Worm (Caenorhabditis elegans) whole organism, young adult: ENCODE measurements around the gene C34C12.9.
A peak's percentile ranks its signal among the peaks of the same experiment; 100 is the strongest.

Experiments
- F22D6.2 ChIP-seq: sonication (generic microtip); optimal IDR thresholded peaks from 2 replicates; lab custom pipeline; 2016; ENCODE audit warnings: mild to moderate bottlenecking, missing genetic modification characterization, missing compliant biosample characterization
- F55B11.4 ChIP-seq: sonication (generic microtip); optimal IDR thresholded peaks from 2 replicates; lab custom pipeline; 2016; ENCODE audit warnings: missing compliant biosample characterization, missing genetic modification characterization, borderline replicate concordance; ENCODE audit not compliant: insufficient read depth
- F57C9.4 ChIP-seq: sonication (generic microtip); optimal IDR thresholded peaks from 2 replicates; lab custom pipeline; 2017; ENCODE audit warnings: mild to moderate bottlenecking, missing genetic modification characterization, missing compliant biosample characterization
- T26A5.8 ChIP-seq: sonication (generic microtip); optimal IDR thresholded peaks from 2 replicates; lab custom pipeline; 2016; ENCODE audit warnings: missing genetic modification characterization, missing compliant biosample characterization
- Y53G8AR.9 ChIP-seq: fragments of 200-800 bp; sonication (Bioruptor generic); conservative IDR thresholded peaks from 2 replicates; pipeline ENCODE4 v1.3.6; 2022; ENCODE audit warnings: missing genetic modification reagents, missing genetic modification characterization, missing compliant biosample characterization
- Y56A3A.18 ChIP-seq: fragments of 200-800 bp; sonication (Bioruptor generic); IDR thresholded peaks from 2 replicates; pipeline ENCODE4 v1.3.6; 2022; ENCODE audit warnings: missing genetic modification reagents, missing genetic modification characterization, missing compliant biosample characterization
- Y95B8A.8 ChIP-seq: fragments of 200-800 bp; sonication (Bioruptor generic); IDR thresholded peaks from 2 replicates; pipeline ENCODE4 v1.3.6; 2022; ENCODE audit warnings: missing genetic modification reagents, missing genetic modification characterization, missing compliant biosample characterization
- akir-1 ChIP-seq: fragments of 200-800 bp; sonication (Bioruptor generic); optimal IDR thresholded peaks from 2 replicates; lab custom pipeline; 2018; ENCODE audit warnings: mild to moderate bottlenecking, missing genetic modification characterization, moderate library complexity, missing compliant biosample characterization
- ama-1 ChIP-seq, 3 experiments: fragments of 150-350 bp in 1 of 3; sonication (generic microtip) in 2 of 3; optimal IDR thresholded peaks; 2 replicates each; lab custom pipeline; 2014 to 2018; ENCODE audit warnings: missing biosample characterization in 2 of 3, missing genetic modification characterization in 2 of 3, missing genetic modification reagents in 2 of 3
- atf-7 ChIP-seq: sonication (generic microtip); optimal IDR thresholded peaks from 2 replicates; lab custom pipeline; 2017; ENCODE audit warnings: mild to moderate bottlenecking, missing genetic modification characterization, missing compliant biosample characterization
- athp-1 ChIP-seq: sonication (generic microtip); optimal IDR thresholded peaks from 2 replicates; lab custom pipeline; 2017; ENCODE audit warnings: mild to moderate bottlenecking, missing genetic modification characterization, missing compliant biosample characterization
- attf-3 ChIP-seq: fragments of 200-800 bp; sonication (Bioruptor generic); conservative IDR thresholded peaks from 2 replicates; pipeline ENCODE4 v1.3.6; 2022; ENCODE audit warnings: missing genetic modification reagents, missing genetic modification characterization, missing compliant biosample characterization
- attf-5 ChIP-seq: fragments of 200-800 bp; sonication (Bioruptor generic); optimal IDR thresholded peaks from 2 replicates; lab custom pipeline; 2018; ENCODE audit warnings: mild to moderate bottlenecking, missing genetic modification characterization, missing compliant biosample characterization
- attf-6 ChIP-seq: fragments of 200-800 bp; sonication (Bioruptor generic); IDR thresholded peaks from 2 replicates; pipeline ENCODE4 v1.3.6; 2022; ENCODE audit warnings: missing genetic modification reagents, missing genetic modification characterization, missing compliant biosample characterization
- bed-2 ChIP-seq: fragments of 200-800 bp; sonication (Bioruptor generic); IDR thresholded peaks from 2 replicates; pipeline ENCODE4 v1.3.6; 2022; ENCODE audit warnings: missing genetic modification reagents, missing genetic modification characterization, missing compliant biosample characterization
- ceh-27 ChIP-seq: fragments of 200-800 bp; sonication (Bioruptor generic); optimal IDR thresholded peaks from 2 replicates; lab custom pipeline; 2018; ENCODE audit warnings: mild to moderate bottlenecking, missing genetic modification characterization, moderate library complexity, missing compliant biosample characterization
- ceh-58 ChIP-seq: fragments of 200-800 bp; sonication (Bioruptor generic); IDR thresholded peaks from 2 replicates; pipeline ENCODE4 v1.3.6; 2022; ENCODE audit warnings: missing genetic modification characterization, missing compliant biosample characterization
- dox-1 ChIP-seq: fragments of 200-800 bp; sonication (Bioruptor generic); IDR thresholded peaks from 2 replicates; pipeline ENCODE4 v1.3.6; 2022; ENCODE audit warnings: missing genetic modification reagents, missing genetic modification characterization, missing compliant biosample characterization
- dpff-1 ChIP-seq: sonication (generic microtip); optimal IDR thresholded peaks from 2 replicates; lab custom pipeline; 2017; ENCODE audit warnings: mild to moderate bottlenecking, missing genetic modification characterization, missing compliant biosample characterization
- egrh-3 ChIP-seq: fragments of 200-800 bp; sonication (Bioruptor generic); IDR thresholded peaks from 2 replicates; pipeline ENCODE4 v1.3.6; 2022; ENCODE audit warnings: missing genetic modification reagents, missing genetic modification characterization, missing compliant biosample characterization
- gei-17 ChIP-seq: fragments of 200-800 bp; sonication (Bioruptor generic); optimal IDR thresholded peaks from 2 replicates; lab custom pipeline; 2018; ENCODE audit warnings: mild to moderate bottlenecking, missing genetic modification characterization, missing compliant biosample characterization
- hlh-12 ChIP-seq: sonication (generic microtip); optimal IDR thresholded peaks from 2 replicates; lab custom pipeline; 2016; ENCODE audit warnings: missing genetic modification characterization, missing compliant biosample characterization
- hlh-26 ChIP-seq: fragments of 200-800 bp; sonication (Bioruptor generic); conservative IDR thresholded peaks from 2 replicates; pipeline ENCODE4 v1.3.6; 2022; ENCODE audit warnings: missing genetic modification reagents, missing genetic modification characterization, missing compliant biosample characterization
- hmg-1.2 ChIP-seq: fragments of 200-800 bp; sonication (Bioruptor generic); IDR thresholded peaks from 2 replicates; pipeline ENCODE4 v1.3.6; 2022; ENCODE audit warnings: missing genetic modification reagents, missing genetic modification characterization, missing compliant biosample characterization
- hsf-1 ChIP-seq: fragments of 200-800 bp; sonication (Bioruptor generic); IDR thresholded peaks from 2 replicates; pipeline ENCODE4 v1.3.6; 2022; ENCODE audit warnings: missing genetic modification reagents, missing genetic modification characterization, missing compliant biosample characterization
- lin-35 ChIP-seq, 3 experiments: fragments of 150-350 bp in 2 of 3; sonication (generic microtip) in 1 of 3; optimal IDR thresholded peaks; 2 replicates each; lab custom pipeline; 2014 to 2018; ENCODE audit warnings: missing biosample characterization in 3 of 3, missing genetic modification characterization in 3 of 3, missing genetic modification reagents in 3 of 3
- lin-54 ChIP-seq: fragments of 200-800 bp; sonication (Bioruptor generic); optimal IDR thresholded peaks from 2 replicates; lab custom pipeline; 2018; ENCODE audit warnings: mild to moderate bottlenecking, missing genetic modification characterization, missing compliant biosample characterization
- lsl-1 ChIP-seq: fragments of 200-800 bp; sonication (Bioruptor generic); optimal IDR thresholded peaks from 2 replicates; lab custom pipeline; 2018; ENCODE audit warnings: mild to moderate bottlenecking, missing genetic modification characterization, moderate library complexity, missing compliant biosample characterization
- madf-8 ChIP-seq: fragments of 200-800 bp; sonication (Bioruptor generic); conservative IDR thresholded peaks from 2 replicates; pipeline ENCODE4 v1.3.6; 2022; ENCODE audit warnings: missing genetic modification reagents, missing genetic modification characterization, missing compliant biosample characterization
- mes-4 ChIP-seq: sonication (generic microtip); optimal IDR thresholded peaks from 2 replicates; lab custom pipeline; 2016; ENCODE audit warnings: missing genotype, missing genetic modification characterization, missing compliant biosample characterization
- nfya-2 ChIP-seq: fragments of 200-800 bp; sonication (Bioruptor generic); IDR thresholded peaks from 2 replicates; pipeline ENCODE4 v1.3.6; 2022; ENCODE audit warnings: missing genetic modification reagents, missing genetic modification characterization, missing compliant biosample characterization
- nhr-120 ChIP-seq: fragments of 200-800 bp; sonication (Bioruptor generic); IDR thresholded peaks from 2 replicates; pipeline ENCODE4 v1.3.6; 2022; ENCODE audit warnings: missing genetic modification characterization, missing compliant biosample characterization
- pbrm-1 ChIP-seq: fragments of 200-800 bp; sonication (Bioruptor generic); IDR thresholded peaks from 2 replicates; pipeline ENCODE4 v1.3.6; 2022; ENCODE audit warnings: missing genetic modification reagents, missing genetic modification characterization, missing compliant biosample characterization
- rcor-1 ChIP-seq: fragments of 200-800 bp; sonication (Bioruptor generic); IDR thresholded peaks from 2 replicates; pipeline ENCODE4 v1.3.6; 2022; ENCODE audit warnings: missing genetic modification reagents, missing genetic modification characterization, missing compliant biosample characterization
- rpc-1 ChIP-seq, 2 experiments: fragments of 150-350 bp in 1 of 2; sonication (generic microtip) in 1 of 2; optimal IDR thresholded peaks; 2 replicates each; lab custom pipeline; 2014 to 2018; ENCODE audit warnings: missing biosample characterization in 1 of 2, missing genetic modification characterization in 1 of 2, missing genetic modification reagents in 1 of 2, missing genotype in 1 of 2
- snpc-1.3 ChIP-seq: sonication (generic microtip); optimal IDR thresholded peaks from 2 replicates; lab custom pipeline; 2017; ENCODE audit warnings: missing genetic modification characterization, mild to moderate bottlenecking, missing compliant biosample characterization, antibody characterized with exemption, moderate library complexity, missing genotype, missing genetic modification reagents; ENCODE audit not compliant: insufficient read depth
- snpc-3.4 ChIP-seq: sonication (generic microtip); optimal IDR thresholded peaks from 2 replicates; lab custom pipeline; 2017; ENCODE audit warnings: missing genetic modification characterization, mild to moderate bottlenecking, missing compliant biosample characterization, antibody characterized with exemption, moderate library complexity, missing genotype, missing genetic modification reagents
- snpc-4 ChIP-seq, 5 experiments: fragments of 150-350 bp in 1 of 5; sonication (generic microtip) in 4 of 5; optimal IDR thresholded peaks; 2 replicates each; lab custom pipeline; 2014 to 2018; ENCODE audit warnings: missing genetic modification characterization in 5 of 5, missing biosample characterization in 3 of 5, antibody characterized with exemption in 2 of 5, mild to moderate bottlenecking in 2 of 5, missing compliant biosample characterization in 2 of 5, missing genotype in 2 of 5, moderate library complexity in 2 of 5, missing genetic modification reagents in 1 of 5
- tbp1 ChIP-seq: fragments of 200-800 bp; sonication (Bioruptor generic); optimal IDR thresholded peaks from 2 replicates; lab custom pipeline; 2018; ENCODE audit warnings: mild to moderate bottlenecking, missing genetic modification characterization, missing compliant biosample characterization
- unc-130 ChIP-seq: sonication (generic microtip); optimal IDR thresholded peaks from 2 replicates; lab custom pipeline; 2016; ENCODE audit warnings: missing genetic modification reagents, missing genetic modification characterization, missing compliant biosample characterization
- zim-3 ChIP-seq: sonication (generic microtip); optimal IDR thresholded peaks from 2 replicates; lab custom pipeline; 2017; ENCODE audit warnings: mild to moderate bottlenecking, missing genetic modification characterization, moderate library complexity, missing compliant biosample characterization
- ztf-22 ChIP-seq: fragments of 200-800 bp; sonication (Bioruptor generic); optimal IDR thresholded peaks from 2 replicates; lab custom pipeline; 2018; ENCODE audit warnings: mild to moderate bottlenecking, missing genetic modification characterization, moderate library complexity, missing compliant biosample characterization
- ztf-25 ChIP-seq: fragments of 200-800 bp; sonication (Bioruptor generic); IDR thresholded peaks from 2 replicates; pipeline ENCODE4 v1.3.6; 2022; ENCODE audit warnings: missing genetic modification reagents, missing genetic modification characterization, missing compliant biosample characterization
- ztf-26 ChIP-seq: sonication (generic microtip); optimal IDR thresholded peaks from 2 replicates; lab custom pipeline; 2017; ENCODE audit warnings: missing genetic modification characterization, missing compliant biosample characterization
- ztf-3 ChIP-seq: fragments of 200-800 bp; sonication (Bioruptor generic); optimal IDR thresholded peaks from 2 replicates; lab custom pipeline; 2018; ENCODE audit warnings: mild to moderate bottlenecking, missing genetic modification characterization, missing compliant biosample characterization
- ztf-6 ChIP-seq: fragments of 200-800 bp; sonication (Bioruptor generic); IDR thresholded peaks from 2 replicates; pipeline ENCODE4 v1.3.6; 2022; ENCODE audit warnings: missing genetic modification reagents, missing genetic modification characterization, missing compliant biosample characterization

The C34C12.9 gene

ce11 chrIII:3502215-3502838 lies 27.0 kb upstream of the C34C12.9 start, which contains the start of gene M01F1.8 (continued):
- TF ChIP-seq atf-7 (no peak), ztf-6 (GFP tag; lab: Robert Waterston, UW) (no peak), madf-8 (GFP tag; lab: Robert Waterston, UW) (no peak), nfya-2 (GFP tag; lab: Robert Waterston, UW) (0 out of 2 replicates have a peak, but pooled peaks have one; percentile 54), lin-54 (GFP tag; lab: Kevin White, UChicago) (peak; percentile 62), T26A5.8 (tag; lab: Kevin White, UChicago) (peak; percentile 25), attf-3 (GFP tag; lab: Robert Waterston, UW) (no peak), snpc-4 (GFP tag; optimal IDR thresholded peaks at IDR 0.05; lab: Kevin White, UChicago) (no peak), snpc-4 (tag; optimal IDR thresholded peaks at IDR 0.05; lab: Kevin White, UChicago) (no peak), tbp1 (peak; percentile 27), pbrm-1 (no peak), F57C9.4 (no peak), akir-1 (GFP tag; lab: Kevin White, UChicago) (no peak), nhr-120 (no peak), ceh-58 (GFP tag; lab: Robert Waterston, UW) (no peak), attf-5 (no peak), ama-1 (optimal IDR thresholded peaks at IDR 0.05; lab: Kevin White, UChicago) (no peak), ama-1 (GFP tag; optimal IDR thresholded peaks at IDR 0.05; lab: Kevin White, UChicago) (peak in 1 of 2 experiments; percentile 45), hmg-1.2 (GFP tag; lab: Robert Waterston, UW) (no peak; the same call in 1 of the 2 replicates), hlh-26 (no peak), snpc-1.3 (peak; percentile 33), Y95B8A.8 (GFP tag; lab: Robert Waterston, UW) (no peak; the same call in 1 of the 2 replicates), attf-6 (GFP tag; lab: Robert Waterston, UW) (no peak), bed-2 (GFP tag; lab: Robert Waterston, UW) (no peak), dox-1 (GFP tag; lab: Robert Waterston, UW) (no peak), hlh-12 (tag; lab: Kevin White, UChicago) (no peak), hsf-1 (GFP tag; lab: Robert Waterston, UW) (0 out of 2 replicates have a peak, but pooled peaks have one; percentile 56), ceh-27 (GFP tag; lab: Kevin White, UChicago) (no peak), gei-17 (no peak), rcor-1 (GFP tag; lab: Robert Waterston, UW) (no peak; the same call in 1 of the 2 replicates), zim-3 (no peak), Y56A3A.18 (0 out of 2 replicates have a peak, but pooled peaks have one; percentile 26), ztf-22 (GFP tag; lab: Kevin White, UChicago) (no peak), F22D6.2 (tag; lab: Kevin White, UChicago) (no peak), rpc-1 (optimal IDR thresholded peaks at IDR 0.05; lab: Kevin White, UChicago) (no peak), rpc-1 (tag; optimal IDR thresholded peaks at IDR 0.05; lab: Kevin White, UChicago) (no peak), ztf-3 (GFP tag; lab: Kevin White, UChicago) (no peak), unc-130 (GFP tag; lab: Kevin White, UChicago) (peak; percentile 61), snpc-3.4 (tag; lab: Kevin White, UChicago) (no peak), egrh-3 (GFP tag; lab: Robert Waterston, UW) (no peak), mes-4 (tag; lab: Kevin White, UChicago) (no peak), ztf-26 (tag; lab: Kevin White, UChicago) (no peak), Y53G8AR.9 (GFP tag; lab: Robert Waterston, UW) (0 out of 2 replicates have a peak, but pooled peaks have one; percentile 16), ztf-25 (GFP tag; lab: Robert Waterston, UW) (no peak), athp-1 (no peak), dpff-1 (tag; lab: Kevin White, UChicago) (no peak), F55B11.4 (tag; lab: Kevin White, UChicago) (no peak), lin-35 (GFP tag; optimal IDR thresholded peaks at IDR 0.05; lab: Kevin White, UChicago) (peak in 1 of 3 experiments; percentile 40), lsl-1 (GFP tag; lab: Kevin White, UChicago) (peak; percentile 28)
